Worm (Caenorhabditis elegans) whole organism, L4/young adult: ENCODE data around the gene fbxa-51.

Source experiments
- W03F9.2 ChIP-seq: fragments of 150-350 bp; optimal IDR thresholded peaks from 2 replicates; lab custom pipeline; 2014; ENCODE audit warnings: missing biosample characterization, missing genetic modification characterization
- dao-5 ChIP-seq: sonication (generic microtip); optimal IDR thresholded peaks from 2 replicates; lab custom pipeline; 2016; ENCODE audit warnings: missing genotype, missing genetic modification characterization, moderate library complexity, missing compliant biosample characterization
- him-1 ChIP-seq: sonication (generic microtip); optimal IDR thresholded peaks from 2 replicates; lab custom pipeline; 2016; ENCODE audit warnings: missing genotype, missing genetic modification reagents, missing genetic modification characterization, missing compliant biosample characterization

fbxa-51 gene

DNA sequence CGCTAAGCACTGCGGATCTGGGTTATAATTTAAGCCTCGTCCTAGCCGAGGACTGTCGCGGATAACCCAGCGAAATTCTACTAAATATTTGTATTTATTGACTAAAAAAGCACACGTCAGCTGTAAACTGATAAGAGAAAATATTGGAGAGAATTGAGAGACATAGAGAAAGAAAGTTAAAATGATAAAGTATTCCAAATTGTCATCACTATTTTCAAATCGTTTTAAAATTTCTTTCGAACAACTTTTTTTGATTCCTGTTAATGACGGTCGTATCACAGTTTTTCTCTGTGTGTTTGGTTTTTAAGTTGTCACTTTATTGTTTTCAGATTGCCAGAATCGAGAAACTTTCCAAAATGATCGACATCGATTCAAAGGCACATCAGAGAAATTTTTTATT lies at the start of gene fbxa-51:
Gene fbxa-51 (plus strand): TSS at position 322 of the 400 bp plus-strand sequence.
- TF ChIP-seq W03F9.2 (no peak), him-1 (tag; lab: Kevin White, UChicago) (no peak), dao-5 (tag; lab: Kevin White, UChicago) (no peak)

DNA sequence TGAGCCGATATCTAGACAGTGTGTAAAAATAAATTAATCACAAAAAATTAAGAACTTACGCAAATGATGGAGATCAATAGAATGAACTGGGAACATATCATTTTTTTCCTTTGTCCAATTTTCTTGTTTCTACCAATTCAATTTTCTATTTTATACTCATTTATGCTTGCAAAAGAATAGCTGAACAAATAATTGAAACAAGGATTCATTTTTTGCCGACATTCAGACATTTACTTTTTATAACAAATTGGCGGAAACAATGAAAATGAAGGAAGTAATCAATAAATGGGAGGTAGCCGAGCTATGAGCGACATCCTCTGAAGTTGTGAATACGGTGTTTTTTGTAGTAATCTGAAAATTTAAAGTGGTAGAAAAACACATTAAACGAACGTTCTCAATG lies 45.2 kb upstream of the fbxa-51 start, which contains the start of gene idpp-13:
Gene idpp-13 (minus strand): TSS at position 101 of the 400 bp plus-strand sequence.
- TF ChIP-seq dao-5 (tag; lab: Kevin White, UChicago) = no peak
- no peak for TF ChIP-seq W03F9.2
- no peak for TF ChIP-seq him-1 (tag; lab: Kevin White, UChicago)

DNA sequence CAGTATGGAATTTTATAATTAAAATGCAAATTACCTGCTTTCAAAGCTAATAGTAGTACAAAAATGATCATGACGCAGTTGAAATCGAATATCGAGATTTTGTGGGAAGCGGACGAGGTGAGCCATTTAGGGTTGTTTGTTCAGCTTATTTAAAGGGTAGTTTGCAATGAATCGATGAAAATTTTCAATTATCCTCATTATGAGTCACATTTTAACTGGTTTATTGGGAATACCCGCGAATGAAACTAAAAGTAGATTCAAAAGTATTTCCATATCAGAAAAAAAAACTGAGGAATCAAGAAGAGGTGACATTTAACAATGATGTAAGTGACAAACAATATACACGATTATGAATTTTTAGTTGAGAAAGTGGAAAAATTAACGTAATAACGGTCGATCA lies 42.7 kb upstream of the fbxa-51 start, which contains the start of gene F23H11.7:
Gene F23H11.7 (minus strand): TSS at position 101 of the 400 bp plus-strand sequence.
- TF ChIP-seq W03F9.2 (no peak), him-1 (tag; lab: Kevin White, UChicago) (no peak), dao-5 (tag; lab: Kevin White, UChicago) (no peak)

- TF ChIP-seq him-1 (tag; lab: Kevin White, UChicago) = no peak
These were observed 35.9 kb upstream of the fbxa-51 start, which contains the start of gene pef-1 for ce11 chrIII:926216-926615. TSS of gene pef-1 (minus strand) at chrIII:926316.

ce11 chrIII:931405-931804 lies 30.7 kb upstream of the fbxa-51 start:
- TF ChIP-seq dao-5 (tag; lab: Kevin White, UChicago) = peak; percentile 29

DNA sequence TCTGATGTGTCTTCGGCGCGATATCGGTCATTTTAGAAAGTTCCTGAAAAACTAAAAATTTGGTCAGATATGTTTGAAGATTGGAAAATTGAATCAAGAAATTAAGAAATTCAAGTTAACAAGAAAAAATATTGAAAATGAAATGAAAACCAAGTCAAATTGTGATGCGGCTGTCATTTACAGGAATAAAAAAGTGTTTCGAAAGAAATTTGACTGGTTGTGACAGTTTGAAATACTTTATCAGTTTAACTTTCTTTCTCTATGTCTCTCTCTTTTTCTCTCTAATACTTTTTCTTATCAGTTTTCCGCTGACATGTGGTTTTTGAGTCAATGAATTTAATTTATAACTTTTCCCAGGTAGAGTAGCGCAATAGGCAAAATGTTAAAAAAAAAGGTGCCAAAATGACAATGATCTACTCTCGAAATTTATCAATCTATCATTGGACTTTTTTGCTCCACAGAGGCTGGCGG lies 26.0 kb upstream of the fbxa-51 start, which contains the start of gene fbxa-55:
Gene fbxa-55 (minus strand): TSS at position 51 of the 471 bp plus-strand sequence.
- TF ChIP-seq him-1 (tag; lab: Kevin White, UChicago) (no peak), dao-5 (tag; lab: Kevin White, UChicago) (no peak), W03F9.2 (no peak)

- no peak for TF ChIP-seq dao-5 (tag; lab: Kevin White, UChicago)
- TF ChIP-seq him-1 (tag; lab: Kevin White, UChicago) = no peak
- no peak for TF ChIP-seq W03F9.2
These were observed 24.1 kb upstream of the fbxa-51 start, which contains the start of gene fbxa-56 for ce11 chrIII:937961-938360. TSS of gene fbxa-56 (minus strand) at chrIII:938061.

DNA sequence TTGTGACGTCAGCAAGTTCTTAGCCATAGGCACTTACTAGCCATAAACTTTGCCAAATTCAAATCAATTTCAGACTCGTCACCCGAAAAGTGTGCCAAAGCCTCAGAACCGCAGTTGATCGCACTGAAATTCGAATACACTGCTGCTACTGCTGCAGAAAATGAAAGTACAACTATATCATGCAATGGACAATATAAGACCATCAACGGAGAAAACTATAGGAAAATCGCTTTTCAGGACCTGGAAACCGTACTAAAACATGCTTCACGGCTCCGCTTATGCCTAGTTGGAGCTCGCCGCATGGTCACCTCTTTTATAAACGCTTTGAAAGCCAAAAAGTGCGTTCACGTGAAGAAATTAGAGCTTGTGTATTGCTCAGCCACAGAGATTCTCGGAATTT lies 23.5 kb upstream of the fbxa-51 start, which contains the start of gene fbxa-22:
Gene fbxa-22 (plus strand): TSS at position 301 of the 400 bp plus-strand sequence.
- TF ChIP-seq dao-5 (tag; lab: Kevin White, UChicago) (no peak), W03F9.2 (no peak), him-1 (tag; lab: Kevin White, UChicago) (no peak)

- TF ChIP-seq him-1 (tag; lab: Kevin White, UChicago) (no peak), W03F9.2 (no peak), dao-5 (tag; lab: Kevin White, UChicago) (no peak)
These were observed 20.1 kb upstream of the fbxa-51 start for ce11 chrIII:941958-942357.

ce11 chrIII:943426-943927 lies 18.6 kb upstream of the fbxa-51 start, which contains the start of gene fbxa-59:
TSS of gene fbxa-59 (minus strand) at chrIII:943476.
- TF ChIP-seq W03F9.2 (no peak), him-1 (tag; lab: Kevin White, UChicago) (no peak), dao-5 (tag; lab: Kevin White, UChicago) (no peak)

- TF ChIP-seq dao-5 (tag; lab: Kevin White, UChicago) = no peak
- TF ChIP-seq him-1 (tag; lab: Kevin White, UChicago) = no peak
- no peak for TF ChIP-seq W03F9.2
These were observed 15.8 kb upstream of the fbxa-51 start, which contains the start of gene fbxa-60 for ce11 chrIII:946250-946725. TSS of gene fbxa-60 (minus strand) at chrIII:946300.

ce11 chrIII:950472-950871 lies 11.6 kb upstream of the fbxa-51 start, which contains the start of the genes fbxa-67 and fbxa-11:
TSS of gene fbxa-67 (minus strand) at chrIII:950670.
TSS of gene fbxa-11 (plus strand) at chrIII:950869.
- TF ChIP-seq dao-5 (tag; lab: Kevin White, UChicago) (no peak), him-1 (tag; lab: Kevin White, UChicago) (no peak), W03F9.2 (no peak)

DNA sequence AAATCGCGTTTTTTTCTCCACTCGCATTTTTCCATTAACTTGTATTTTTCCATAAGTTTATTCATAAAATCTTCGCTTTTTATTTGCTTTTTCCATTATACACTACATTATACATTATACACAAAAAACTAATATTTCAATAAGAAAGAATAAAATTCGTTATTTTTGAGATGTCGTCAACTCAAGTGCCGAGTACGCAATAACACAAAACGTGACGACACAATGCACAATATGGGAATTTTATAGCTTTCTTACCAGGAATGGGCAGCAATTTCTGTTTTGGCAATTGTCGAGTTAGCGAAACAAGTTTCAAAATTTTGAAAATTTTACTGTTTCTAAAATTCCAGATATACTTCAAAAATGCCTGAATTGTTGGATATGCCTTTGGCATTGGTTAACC lies 9.9 kb upstream of the fbxa-51 start, which contains the start of gene fbxa-10:
Gene fbxa-10 (plus strand): TSS at position 207 of the 400 bp plus-strand sequence.
- TF ChIP-seq dao-5 (tag; lab: Kevin White, UChicago) (no peak), him-1 (tag; lab: Kevin White, UChicago) (no peak), W03F9.2 (no peak)

ce11 chrIII:954553-954952 lies 7.5 kb upstream of the fbxa-51 start, which contains the start of the genes T12B5.15 and T12B5.14:
TSS of gene T12B5.15 (minus strand) at chrIII:954653.
TSS of gene T12B5.14 (plus strand) at chrIII:954873.
- TF ChIP-seq him-1 (tag; lab: Kevin White, UChicago) = no peak
- TF ChIP-seq W03F9.2 = no peak
- no peak for TF ChIP-seq dao-5 (tag; lab: Kevin White, UChicago)
